Fruit fly (Drosophila melanogaster) whole organism, embryonic: ENCODE measurements around the gene CG1965.

ENCODE experiments used
- Asciz ChIP-seq: fragments of 200-800 bp; sonication (Bioruptor generic); optimal IDR thresholded peaks from 2 replicates; lab custom pipeline; 2017; ENCODE audit warnings: missing biosample characterization, mild to moderate bottlenecking, missing genetic modification characterization, missing genetic modification reagents
- Bgb ChIP-seq: fragments of 200-800 bp; sonication (Bioruptor generic); IDR thresholded peaks from 2 replicates; pipeline ENCODE4 v1.3.6; 2022; ENCODE audit warnings: missing biosample characterization, missing genetic modification characterization; ENCODE audit not compliant: partially characterized antibody
- CG1024 ChIP-seq: fragments of 200-800 bp; sonication (Bioruptor generic); IDR thresholded peaks from 2 replicates; pipeline ENCODE4 v1.3.6; 2022; ENCODE audit warnings: missing biosample characterization, missing genetic modification characterization
- CG10979 ChIP-seq: fragments of 200-800 bp; sonication (Bioruptor generic); optimal IDR thresholded peaks from 2 replicates; lab custom pipeline; 2018; ENCODE audit warnings: missing biosample characterization, mild to moderate bottlenecking, missing genetic modification characterization, moderate library complexity
- CG11085 ChIP-seq: fragments of 200-800 bp; sonication (Bioruptor generic); IDR thresholded peaks from 2 replicates; pipeline ENCODE4 v1.3.6; 2022; ENCODE audit warnings: missing biosample characterization, missing genetic modification characterization
- CG12942 ChIP-seq: fragments of 200-800 bp; sonication (Bioruptor generic); optimal IDR thresholded peaks from 3 replicates; lab custom pipeline; 2016; ENCODE audit warnings: missing biosample characterization, missing genetic modification characterization
- CG13287 ChIP-seq: fragments of 200-800 bp; sonication (Bioruptor generic); IDR thresholded peaks from 2 replicates; pipeline ENCODE4 v1.3.6; 2022; ENCODE audit warnings: missing biosample characterization, missing genetic modification characterization; ENCODE audit not compliant: partially characterized antibody
- CG13424 ChIP-seq: fragments of 200-800 bp; sonication (Bioruptor generic); optimal IDR thresholded peaks from 2 replicates; lab custom pipeline; 2019; ENCODE audit warnings: missing biosample characterization, mild to moderate bottlenecking, missing genetic modification characterization, moderate library complexity
- CG15269 ChIP-seq: fragments of 200-800 bp; sonication (Bioruptor generic); optimal IDR thresholded peaks from 2 replicates; lab custom pipeline; 2018; ENCODE audit warnings: missing biosample characterization, mild to moderate bottlenecking, missing genetic modification characterization, moderate library complexity
- CG17359 ChIP-seq: fragments of 200-800 bp; sonication (Bioruptor generic); optimal IDR thresholded peaks from 3 replicates; lab custom pipeline; 2018; ENCODE audit warnings: missing biosample characterization, mild to moderate bottlenecking, missing genetic modification characterization, moderate library complexity
- CG17829 ChIP-seq: fragments of 200-800 bp; optimal IDR thresholded peaks from 2 replicates; lab custom pipeline; 2019; ENCODE audit warnings: missing biosample characterization, mild to moderate bottlenecking, missing genetic modification characterization, moderate library complexity
- CG2199 ChIP-seq: fragments of 200-800 bp; sonication (Bioruptor generic); IDR thresholded peaks from 3 replicates; pipeline ENCODE4 v1.3.6; 2022; ENCODE audit warnings: missing biosample characterization, missing genetic modification characterization
- CG2889 ChIP-seq: fragments of 200-800 bp; sonication (Bioruptor generic); IDR thresholded peaks from 3 replicates; pipeline ENCODE4 v1.3.6; 2022; ENCODE audit warnings: missing biosample characterization, missing genetic modification characterization
- CG32767 ChIP-seq: fragments of 200-800 bp; sonication (Bioruptor generic); IDR thresholded peaks from 2 replicates; pipeline ENCODE4 v1.3.6; 2022; ENCODE audit warnings: missing biosample characterization, missing genetic modification characterization
- CG4730 ChIP-seq: fragments of 200-800 bp; sonication (Bioruptor generic); IDR thresholded peaks from 2 replicates; pipeline ENCODE4 v1.3.6; 2022; ENCODE audit warnings: missing biosample characterization, missing genetic modification characterization
- CG5245 ChIP-seq: fragments of 200-800 bp; sonication (Bioruptor generic); optimal IDR thresholded peaks from 3 replicates; lab custom pipeline; 2016; ENCODE audit warnings: missing biosample characterization, missing genetic modification characterization
- CG5953 ChIP-seq: fragments of 200-800 bp; sonication (Bioruptor generic); IDR thresholded peaks from 2 replicates; pipeline ENCODE4 v1.3.6; 2022; ENCODE audit warnings: missing biosample characterization, missing genetic modification characterization
- CG8290 ChIP-seq, 3 experiments: fragments of 200-800 bp; sonication (Bioruptor generic); optimal IDR thresholded peaks; 2 replicates each; lab custom pipeline; 2016 to 2019; ENCODE audit warnings: missing biosample characterization in 3 of 3, missing genetic modification characterization in 3 of 3, mild to moderate bottlenecking in 2 of 3, moderate library complexity in 1 of 3
- CG9215 ChIP-seq: fragments of 200-800 bp; sonication (Bioruptor generic); IDR thresholded peaks from 2 replicates; pipeline ENCODE4 v1.3.6; 2022; ENCODE audit warnings: missing biosample characterization, missing genetic modification characterization
- D19A ChIP-seq: fragments of 200-800 bp; optimal IDR thresholded peaks from 3 replicates; lab custom pipeline; 2019; ENCODE audit warnings: missing biosample characterization, mild to moderate bottlenecking, missing genetic modification characterization, moderate library complexity
- Dfd ChIP-seq, 2 experiments: fragments of >200 bp; optimal IDR thresholded peaks; 2 replicates each; lab custom pipeline; 2017; ENCODE audit warnings: missing biosample characterization in 2 of 2, missing genetic modification characterization in 2 of 2
- Dref ChIP-seq: fragments of 200-800 bp; sonication (Bioruptor generic); IDR thresholded peaks from 2 replicates; pipeline ENCODE4 v1.3.6; 2022; ENCODE audit warnings: missing biosample characterization, missing genetic modification characterization
- Elba2 ChIP-seq: fragments of 200-800 bp; sonication (Bioruptor generic); optimal IDR thresholded peaks from 3 replicates; lab custom pipeline; 2016; ENCODE audit warnings: missing biosample characterization, missing genetic modification characterization
- Fer1 ChIP-seq: fragments of 200-800 bp; sonication (Bioruptor generic); optimal IDR thresholded peaks from 2 replicates; lab custom pipeline; 2017; ENCODE audit warnings: missing biosample characterization, mild to moderate bottlenecking, missing genetic modification characterization
- Gug ChIP-seq: fragments of 200-800 bp; sonication (Bioruptor generic); IDR thresholded peaks from 4 replicates; pipeline ENCODE4 v1.3.6; 2022; ENCODE audit warnings: missing biosample characterization, missing genetic modification characterization
- HLH54F ChIP-seq: fragments of 200-800 bp; sonication (Bioruptor generic); optimal IDR thresholded peaks from 3 replicates; lab custom pipeline; 2016; ENCODE audit warnings: missing biosample characterization, missing genetic modification characterization
- Med ChIP-seq: fragments of 200-800 bp; sonication (Bioruptor generic); peaks from one replicate; lab custom pipeline; 2016; ENCODE audit warnings: missing biosample characterization, missing genetic modification characterization, mild to moderate bottlenecking, inconsistent platforms, moderate library complexity
- Nf-YB ChIP-seq: fragments of 200-800 bp; sonication (Bioruptor generic); optimal IDR thresholded peaks from 3 replicates; lab custom pipeline; 2019; ENCODE audit warnings: missing biosample characterization, mild to moderate bottlenecking, missing genetic modification characterization, moderate library complexity
- Oli ChIP-seq: fragments of 200-800 bp; sonication (Bioruptor generic); optimal IDR thresholded peaks from 2 replicates; lab custom pipeline; 2018; ENCODE audit warnings: missing biosample characterization, mild to moderate bottlenecking, missing genetic modification characterization, moderate library complexity
- Stat92E ChIP-seq, 3 experiments: fragments of >200 bp in 2 of 3; fragments of 200-800 bp in 1 of 3; sonication (Bioruptor generic) in 1 of 3; optimal IDR thresholded peaks; 2 replicates each; lab custom pipeline; 2017 to 2019; ENCODE audit warnings: missing biosample characterization in 3 of 3, missing genetic modification characterization in 3 of 3, mild to moderate bottlenecking in 1 of 3, moderate library complexity in 1 of 3
- ara ChIP-seq: fragments of 200-800 bp; sonication (Bioruptor generic); IDR thresholded peaks from 2 replicates; pipeline ENCODE4 v1.3.6; 2022; ENCODE audit warnings: missing biosample characterization, missing genetic modification characterization
- btn ChIP-seq: fragments of 200-800 bp; sonication (Bioruptor generic); optimal IDR thresholded peaks from 2 replicates; lab custom pipeline; 2016; ENCODE audit warnings: missing biosample characterization, missing genetic modification characterization
- dimm ChIP-seq: fragments of 200-800 bp; sonication (Bioruptor generic); IDR thresholded peaks from 2 replicates; pipeline ENCODE4 v1.3.6; 2022; ENCODE audit warnings: missing biosample characterization, missing genetic modification characterization
- disco-r ChIP-seq: fragments of 200-800 bp; sonication (Bioruptor generic); optimal IDR thresholded peaks from 2 replicates; lab custom pipeline; 2016; ENCODE audit warnings: missing biosample characterization, missing genetic modification characterization
- fd3F ChIP-seq: fragments of 200-800 bp; sonication (Bioruptor generic); optimal IDR thresholded peaks from 2 replicates; lab custom pipeline; 2018; ENCODE audit warnings: missing biosample characterization, mild to moderate bottlenecking, missing genetic modification characterization, moderate library complexity
- fu2 ChIP-seq: fragments of 200-800 bp; sonication (Bioruptor generic); optimal IDR thresholded peaks from 2 replicates; lab custom pipeline; 2016; ENCODE audit warnings: missing biosample characterization, missing genetic modification characterization
- gce ChIP-seq: fragments of 200-800 bp; sonication (Bioruptor generic); IDR thresholded peaks from 3 replicates; pipeline ENCODE4 v1.3.6; 2022; ENCODE audit warnings: missing biosample characterization, missing genetic modification characterization
- hb ChIP-seq: fragments of 200-800 bp; sonication (Bioruptor generic); IDR thresholded peaks from 3 replicates; pipeline ENCODE4 v1.3.6; 2022; ENCODE audit warnings: missing biosample characterization, missing genetic modification characterization; ENCODE audit not compliant: partially characterized antibody
- hbn ChIP-seq: fragments of 200-800 bp; sonication (Bioruptor generic); IDR thresholded peaks from 2 replicates; pipeline ENCODE4 v1.3.6; 2022; ENCODE audit warnings: missing biosample characterization, missing genetic modification characterization; ENCODE audit not compliant: partially characterized antibody
- hth ChIP-seq: fragments of >200 bp; optimal IDR thresholded peaks from 2 replicates; lab custom pipeline; 2017; ENCODE audit warnings: inconsistent platforms
- ind ChIP-seq: fragments of 200-800 bp; sonication (Bioruptor generic); optimal IDR thresholded peaks from 3 replicates; lab custom pipeline; 2016; ENCODE audit warnings: missing biosample characterization, missing genetic modification characterization
- mam ChIP-seq: fragments of 200-800 bp; sonication (Bioruptor generic); optimal IDR thresholded peaks from 3 replicates; lab custom pipeline; 2016; ENCODE audit warnings: missing biosample characterization, missing genetic modification characterization
- p53 ChIP-seq: fragments of 200-800 bp; sonication (Bioruptor generic); optimal IDR thresholded peaks from 2 replicates; lab custom pipeline; 2016; ENCODE audit warnings: missing biosample characterization, missing genetic modification characterization
- repo ChIP-seq: fragments of 200-800 bp; sonication (Bioruptor generic); optimal IDR thresholded peaks from 2 replicates; lab custom pipeline; 2016; ENCODE audit warnings: missing biosample characterization, missing genetic modification characterization
- sens ChIP-seq: fragments of 200-800 bp; sonication (Bioruptor generic); peaks from one replicate; lab custom pipeline; 2016; ENCODE audit warnings: missing biosample characterization, missing genetic modification characterization
- sisA ChIP-seq: fragments of 200-800 bp; sonication (Bioruptor generic); IDR thresholded peaks from 2 replicates; pipeline ENCODE4 v1.3.6; 2022; ENCODE audit warnings: missing biosample characterization, missing genetic modification characterization
- slp2 ChIP-seq: fragments of 200-800 bp; sonication (Bioruptor generic); optimal IDR thresholded peaks from 2 replicates; lab custom pipeline; 2016; ENCODE audit warnings: missing biosample characterization, missing genetic modification characterization
- sob ChIP-seq: fragments of 200-800 bp; sonication (Bioruptor generic); IDR thresholded peaks from 2 replicates; pipeline ENCODE4 v1.3.6; 2022; ENCODE audit warnings: missing biosample characterization, missing genetic modification characterization
- sr ChIP-seq: fragments of 200-800 bp; sonication (Bioruptor generic); IDR thresholded peaks from 3 replicates; pipeline ENCODE4 v1.3.6; 2022; ENCODE audit warnings: missing biosample characterization, missing genetic modification characterization
- tgo ChIP-seq: fragments of 200-800 bp; sonication (Bioruptor generic); IDR thresholded peaks from 3 replicates; pipeline ENCODE4 v1.3.6; 2022; ENCODE audit warnings: missing biosample characterization, missing genetic modification characterization
- wek ChIP-seq: fragments of 200-800 bp; sonication (Bioruptor generic); optimal IDR thresholded peaks from 3 replicates; lab custom pipeline; 2018; ENCODE audit warnings: missing biosample characterization, mild to moderate bottlenecking, missing genetic modification characterization, moderate library complexity
- zen2 ChIP-seq: fragments of 200-800 bp; sonication (Bioruptor generic); IDR thresholded peaks from 3 replicates; pipeline ENCODE4 v1.3.6; 2022; ENCODE audit warnings: missing biosample characterization, missing genetic modification characterization; ENCODE audit not compliant: partially characterized antibody

Gene CG1965

dm6 chr3R:7093592-7093991 lies 26.4 kb downstream of the CG1965 start (continued):
- no peak for TF ChIP-seq gce (GFP tag; lab: Robert Waterston, UW)
- no peak for TF ChIP-seq Stat92E (GFP tag; optimal IDR thresholded peaks at IDR 0.05; lab: Kevin White, UChicago)
- peak; percentile 16; the same call in 1 of the 2 replicates for TF ChIP-seq CG9215 (GFP tag; lab: Robert Waterston, UW)
- peak; percentile 60 for TF ChIP-seq Dref (GFP tag; lab: Robert Waterston, UW)
- TF ChIP-seq CG8290 (GFP tag; optimal IDR thresholded peaks at IDR 0.05; lab: Kevin White, UChicago): no peak
- no peak for TF ChIP-seq CG8290 (tag; optimal IDR thresholded peaks at IDR 0.05; lab: Kevin White, UChicago)
- TF ChIP-seq Gug (GFP tag; lab: Robert Waterston, UW): peak; percentile 22; the same call in 1 of the 4 replicates
- TF ChIP-seq sr (GFP tag; lab: Robert Waterston, UW): no peak
- TF ChIP-seq hbn (GFP tag; lab: Robert Waterston, UW): no peak
- TF ChIP-seq tgo (GFP tag; lab: Robert Waterston, UW): peak; percentile 23; the same call in 1 of the 3 replicates
- no peak for TF ChIP-seq btn (GFP tag; lab: Kevin White, UChicago)
- no peak for TF ChIP-seq fd3F
- no peak for TF ChIP-seq Oli (tag; lab: Kevin White, UChicago)
- no peak for TF ChIP-seq CG2889 (GFP tag; lab: Robert Waterston, UW)
- TF ChIP-seq ara (GFP tag; lab: Robert Waterston, UW): peak; percentile 19; the same call in 1 of the 2 replicates
- no peak for TF ChIP-seq Dfd (GFP tag; optimal IDR thresholded peaks at IDR 0.05; lab: Kevin White, UChicago)
- TF ChIP-seq Bgb (GFP tag; lab: Robert Waterston, UW): no peak
- no peak for TF ChIP-seq CG2199 (GFP tag; lab: Robert Waterston, UW)
- no peak for TF ChIP-seq CG32767 (GFP tag; lab: Robert Waterston, UW)
- no peak for TF ChIP-seq p53 (GFP tag; lab: Kevin White, UChicago)
- peak; percentile 22 for TF ChIP-seq CG10979 (tag; lab: Kevin White, UChicago)
- TF ChIP-seq CG12942: no peak
- TF ChIP-seq Elba2: no peak
- no peak for TF ChIP-seq hb (GFP tag; lab: Robert Waterston, UW)
- no peak for TF ChIP-seq Nf-YB (GFP tag; lab: Kevin White, UChicago)
- TF ChIP-seq Fer1 (GFP tag; lab: Kevin White, UChicago): peak; percentile 8
- TF ChIP-seq dimm (GFP tag; lab: Robert Waterston, UW): no peak
- no peak for TF ChIP-seq CG11085 (GFP tag; lab: Robert Waterston, UW)
- TF ChIP-seq CG5245: no peak
- TF ChIP-seq sens (GFP tag; lab: Kevin White, UChicago): peak; percentile 80
- TF ChIP-seq CG5953: no peak
- no peak for TF ChIP-seq D19A (tag; lab: Kevin White, UChicago)
- TF ChIP-seq CG1024 (GFP tag; lab: Robert Waterston, UW): no peak
- peak; percentile 10 for TF ChIP-seq mam (GFP tag; lab: Kevin White, UChicago)
- TF ChIP-seq CG4730 (GFP tag; lab: Robert Waterston, UW): no peak
- 0 out of 2 replicates have a peak, but pooled peaks have one; percentile 12 for TF ChIP-seq sisA (GFP tag; lab: Robert Waterston, UW)
- no peak for TF ChIP-seq zen2 (GFP tag; lab: Robert Waterston, UW)
- TF ChIP-seq CG13287 (GFP tag; lab: Robert Waterston, UW): peak; percentile 36; the same call in 1 of the 2 replicates
- TF ChIP-seq CG13424 (tag; lab: Kevin White, UChicago): peak; percentile 2
- no peak for TF ChIP-seq HLH54F
- TF ChIP-seq disco-r (GFP tag; lab: Kevin White, UChicago): no peak
- no peak for TF ChIP-seq ind (GFP tag; lab: Kevin White, UChicago)
- TF ChIP-seq sob (GFP tag; lab: Robert Waterston, UW): peak; percentile 63
- no peak for TF ChIP-seq hth (lab: Kevin White, UChicago)
- no peak for TF ChIP-seq CG15269 (tag; lab: Kevin White, UChicago)
- TF ChIP-seq CG17829 (tag; lab: Kevin White, UChicago): peak; percentile 12
- TF ChIP-seq fu2: no peak
- TF ChIP-seq wek (GFP tag; lab: Kevin White, UChicago): no peak
- no peak for TF ChIP-seq Asciz
- TF ChIP-seq repo (GFP tag; lab: Kevin White, UChicago): no peak
- peak; percentile 66 for TF ChIP-seq Med (GFP tag; lab: Kevin White, UChicago)
- TF ChIP-seq slp2 (GFP tag; lab: Kevin White, UChicago): no peak
- no peak for TF ChIP-seq CG17359 (tag; lab: Kevin White, UChicago)
